Fruit fly (Drosophila melanogaster) whole organism, embryonic: ENCODE measurements around the gene BTBD9.

ENCODE experiments used
- Atf6 ChIP-seq: fragments of 200-800 bp; sonication (Bioruptor generic); IDR thresholded peaks from 2 replicates; pipeline ENCODE4 v1.3.6; 2022; ENCODE audit warnings: missing biosample characterization, missing genetic modification characterization
- CG11085 ChIP-seq: fragments of 200-800 bp; sonication (Bioruptor generic); IDR thresholded peaks from 2 replicates; pipeline ENCODE4 v1.3.6; 2022; ENCODE audit warnings: missing biosample characterization, missing genetic modification characterization
- CG11504 ChIP-seq: fragments of 200-800 bp; sonication (Bioruptor generic); optimal IDR thresholded peaks from 3 replicates; lab custom pipeline; 2019; ENCODE audit warnings: missing biosample characterization, mild to moderate bottlenecking, missing genetic modification characterization, moderate library complexity
- CG14860 ChIP-seq: fragments of 200-800 bp; sonication (Bioruptor generic); IDR thresholded peaks from 3 replicates; pipeline ENCODE4 v1.3.6; 2022; ENCODE audit warnings: missing biosample characterization, missing genetic modification characterization; ENCODE audit not compliant: partially characterized antibody
- CG15696 ChIP-seq: fragments of 200-800 bp; sonication (Bioruptor generic); optimal IDR thresholded peaks from 2 replicates; lab custom pipeline; 2019; ENCODE audit warnings: missing biosample characterization, mild to moderate bottlenecking, missing genetic modification characterization, moderate library complexity
- CG17568 ChIP-seq: fragments of 200-800 bp; sonication (Bioruptor generic); optimal IDR thresholded peaks from 2 replicates; lab custom pipeline; 2018; ENCODE audit warnings: missing biosample characterization, mild to moderate bottlenecking, missing genetic modification characterization, moderate library complexity
- CG17912 ChIP-seq: fragments of 200-800 bp; sonication (Bioruptor generic); optimal IDR thresholded peaks from 2 replicates; lab custom pipeline; 2018; ENCODE audit warnings: missing biosample characterization, mild to moderate bottlenecking, missing genetic modification characterization
- CG18011 ChIP-seq: fragments of 200-800 bp; sonication (Bioruptor generic); optimal IDR thresholded peaks from 2 replicates; lab custom pipeline; 2017; ENCODE audit warnings: missing biosample characterization, missing genetic modification characterization, mild to moderate bottlenecking, moderate library complexity, missing genotype
- CG2199 ChIP-seq: fragments of 200-800 bp; sonication (Bioruptor generic); IDR thresholded peaks from 3 replicates; pipeline ENCODE4 v1.3.6; 2022; ENCODE audit warnings: missing biosample characterization, missing genetic modification characterization
- CG2712 ChIP-seq: fragments of 200-800 bp; optimal IDR thresholded peaks from 3 replicates; lab custom pipeline; 2019; ENCODE audit warnings: missing biosample characterization, mild to moderate bottlenecking, missing genetic modification characterization, moderate library complexity
- CG33213 ChIP-seq: fragments of 200-800 bp; sonication (Bioruptor generic); optimal IDR thresholded peaks from 3 replicates; lab custom pipeline; 2016; ENCODE audit warnings: missing biosample characterization, missing genetic modification characterization
- CG3407 ChIP-seq: fragments of 200-800 bp; sonication (Bioruptor generic); optimal IDR thresholded peaks from 2 replicates; lab custom pipeline; 2018; ENCODE audit warnings: missing biosample characterization, mild to moderate bottlenecking, missing genetic modification characterization
- CG3726 ChIP-seq: fragments of 200-800 bp; sonication (Bioruptor generic); IDR thresholded peaks from 3 replicates; pipeline ENCODE4, ENCODE4 v1.3.6; 2022; ENCODE audit warnings: missing biosample characterization, missing genetic modification characterization
- CG6791 ChIP-seq: fragments of 200-800 bp; sonication (Bioruptor generic); IDR thresholded peaks from 3 replicates; pipeline ENCODE4 v1.3.6; 2022; ENCODE audit warnings: missing biosample characterization, missing genetic modification characterization; ENCODE audit not compliant: partially characterized antibody
- CG7271 ChIP-seq: fragments of 200-800 bp; sonication (Bioruptor generic); optimal IDR thresholded peaks from 2 replicates; lab custom pipeline; 2018; ENCODE audit warnings: missing biosample characterization, mild to moderate bottlenecking, missing genetic modification characterization, moderate library complexity
- CG8290 ChIP-seq, 3 experiments: fragments of 200-800 bp; sonication (Bioruptor generic); optimal IDR thresholded peaks; 2 replicates each; lab custom pipeline; 2016 to 2019; ENCODE audit warnings: missing biosample characterization in 3 of 3, missing genetic modification characterization in 3 of 3, mild to moderate bottlenecking in 2 of 3, moderate library complexity in 1 of 3
- CG9437 ChIP-seq: fragments of 200-800 bp; sonication (Bioruptor generic); optimal IDR thresholded peaks from 2 replicates; lab custom pipeline; 2018; ENCODE audit warnings: missing biosample characterization, mild to moderate bottlenecking, missing genetic modification characterization
- CG9817 ChIP-seq: fragments of 200-800 bp; sonication (Bioruptor generic); optimal IDR thresholded peaks from 2 replicates; lab custom pipeline; 2018; ENCODE audit warnings: missing biosample characterization, mild to moderate bottlenecking, missing genetic modification characterization, moderate library complexity
- CTCF ChIP-seq: fragments of 200-800 bp; sonication (Bioruptor generic); optimal IDR thresholded peaks from 2 replicates; lab custom pipeline; 2017; ENCODE audit warnings: missing biosample characterization, mild to moderate bottlenecking, missing genetic modification characterization, moderate library complexity
- D19B ChIP-seq: fragments of 200-800 bp; sonication (Bioruptor generic); optimal IDR thresholded peaks from 2 replicates; lab custom pipeline; 2017; ENCODE audit warnings: missing biosample characterization, mild to moderate bottlenecking, missing genetic modification characterization
- Dip2 ChIP-seq: fragments of 200-800 bp; sonication (Bioruptor generic); IDR thresholded peaks from 2 replicates; pipeline ENCODE4 v1.3.6; 2022; ENCODE audit warnings: missing biosample characterization, missing genetic modification characterization
- H15 ChIP-seq: fragments of 200-800 bp; sonication (Bioruptor generic); IDR thresholded peaks from 3 replicates; pipeline ENCODE4 v1.3.6; 2022; ENCODE audit warnings: missing biosample characterization, missing genetic modification characterization
- HLH54F ChIP-seq: fragments of 200-800 bp; sonication (Bioruptor generic); optimal IDR thresholded peaks from 3 replicates; lab custom pipeline; 2016; ENCODE audit warnings: missing biosample characterization, missing genetic modification characterization
- Hand ChIP-seq: fragments of 200-800 bp; sonication (Bioruptor generic); optimal IDR thresholded peaks from 2 replicates; lab custom pipeline; 2017; ENCODE audit warnings: mild to moderate bottlenecking, missing biosample characterization, missing genetic modification reagents, missing genetic modification characterization
- NK7.1 ChIP-seq: fragments of 200-800 bp; sonication (Bioruptor generic); optimal IDR thresholded peaks from 3 replicates; lab custom pipeline; 2016; ENCODE audit warnings: missing biosample characterization, missing genetic modification characterization
- Neu2 ChIP-seq: fragments of 200-800 bp; sonication (Bioruptor generic); optimal IDR thresholded peaks from 3 replicates; lab custom pipeline; 2016; ENCODE audit warnings: missing biosample characterization, missing genetic modification characterization, borderline replicate concordance
- Rfx ChIP-seq: fragments of 200-800 bp; sonication (Bioruptor generic); IDR thresholded peaks from 2 replicates; pipeline ENCODE4 v1.3.6; 2022; ENCODE audit warnings: missing biosample characterization, missing genetic modification characterization
- Rx ChIP-seq: fragments of 200-800 bp; sonication (Bioruptor generic); IDR thresholded peaks from 2 replicates; pipeline ENCODE4 v1.3.6; 2022; ENCODE audit warnings: missing biosample characterization, missing genetic modification characterization
- Scr ChIP-seq: fragments of 200-800 bp; sonication (Bioruptor generic); IDR thresholded peaks from 2 replicates; pipeline ENCODE4 v1.3.6; 2022; ENCODE audit warnings: missing biosample characterization, missing genetic modification characterization; ENCODE audit not compliant: partially characterized antibody
- Sox100B ChIP-seq: fragments of 200-800 bp; sonication (Bioruptor generic); optimal IDR thresholded peaks from 3 replicates; lab custom pipeline; 2018; ENCODE audit warnings: missing biosample characterization, mild to moderate bottlenecking, missing genetic modification characterization
- ara ChIP-seq: fragments of 200-800 bp; sonication (Bioruptor generic); IDR thresholded peaks from 2 replicates; pipeline ENCODE4 v1.3.6; 2022; ENCODE audit warnings: missing biosample characterization, missing genetic modification characterization
- ase ChIP-seq: fragments of 200-800 bp; sonication (Bioruptor generic); IDR thresholded peaks from 3 replicates; pipeline ENCODE4 v1.3.6; 2022; ENCODE audit warnings: missing biosample characterization, missing genetic modification characterization
- cato ChIP-seq: fragments of 200-800 bp; sonication (Bioruptor generic); optimal IDR thresholded peaks from 2 replicates; lab custom pipeline; 2016; ENCODE audit warnings: missing biosample characterization, missing genetic modification characterization, borderline replicate concordance
- dpn ChIP-seq, 2 experiments: fragments of 200-800 bp; sonication (Bioruptor generic); optimal IDR thresholded peaks; 3 replicates each; lab custom pipeline; 2016; ENCODE audit warnings: missing biosample characterization in 2 of 2, missing genetic modification characterization in 2 of 2
- eve ChIP-seq, 2 experiments: fragments of >200 bp; optimal IDR thresholded peaks; 2 replicates each; lab custom pipeline; 2017; ENCODE audit warnings: missing biosample characterization in 2 of 2, missing genetic modification characterization in 2 of 2
- insv ChIP-seq, 2 experiments: fragments of 200-800 bp; sonication (Bioruptor generic); optimal IDR thresholded peaks; 3 replicates each; lab custom pipeline; 2016 to 2018; ENCODE audit warnings: missing biosample characterization in 2 of 2, missing genetic modification characterization in 2 of 2
- ken ChIP-seq: fragments of 200-800 bp; sonication (Bioruptor generic); IDR thresholded peaks from 3 replicates; pipeline ENCODE4 v1.3.6; 2022; ENCODE audit warnings: missing biosample characterization, missing genetic modification characterization
- org-1 ChIP-seq: fragments of 200-800 bp; sonication (Bioruptor generic); optimal IDR thresholded peaks from 2 replicates; lab custom pipeline; 2017; ENCODE audit warnings: missing biosample characterization, missing genetic modification characterization
- otp ChIP-seq: fragments of 200-800 bp; sonication (Bioruptor generic); IDR thresholded peaks from 3 replicates; pipeline ENCODE4, ENCODE4 v1.3.6; 2022; ENCODE audit warnings: missing biosample characterization, missing genetic modification characterization
- pita ChIP-seq: fragments of 200-800 bp; sonication (Bioruptor generic); optimal IDR thresholded peaks from 2 replicates; lab custom pipeline; 2017; ENCODE audit warnings: missing biosample characterization, mild to moderate bottlenecking, missing genetic modification characterization
- prd ChIP-seq, 3 experiments: fragments of >200 bp in 2 of 3; fragments of 200-800 bp in 1 of 3; sonication (Bioruptor generic) in 1 of 3; optimal IDR thresholded peaks in 2 of 3; IDR thresholded peaks in 1 of 3; 2 replicates in 2 of 3; 3 replicates in 1 of 3; pipeline versions ENCODE4 v1.3.6 to Lab custom; 2017 to 2022; ENCODE audit warnings: missing biosample characterization in 1 of 3, missing genetic modification characterization in 1 of 3
- scrt ChIP-seq: fragments of 200-800 bp; sonication (Bioruptor generic); optimal IDR thresholded peaks from 2 replicates; lab custom pipeline; 2018; ENCODE audit warnings: missing biosample characterization, mild to moderate bottlenecking, missing genetic modification characterization, moderate library complexity
- sens ChIP-seq: fragments of 200-800 bp; sonication (Bioruptor generic); peaks from one replicate; lab custom pipeline; 2016; ENCODE audit warnings: missing biosample characterization, missing genetic modification characterization
- sim ChIP-seq: fragments of 200-800 bp; sonication (Bioruptor generic); IDR thresholded peaks from 2 replicates; pipeline ENCODE4 v1.3.6; 2022; ENCODE audit warnings: missing biosample characterization, missing genetic modification characterization
- sob ChIP-seq: fragments of 200-800 bp; sonication (Bioruptor generic); IDR thresholded peaks from 2 replicates; pipeline ENCODE4 v1.3.6; 2022; ENCODE audit warnings: missing biosample characterization, missing genetic modification characterization
- stc ChIP-seq: fragments of 200-800 bp; sonication (Bioruptor generic); IDR thresholded peaks from 2 replicates; pipeline ENCODE4 v1.3.6; 2022; ENCODE audit warnings: missing biosample characterization, missing genetic modification characterization
- stwl ChIP-seq: fragments of 200-800 bp; sonication (Bioruptor generic); optimal IDR thresholded peaks from 3 replicates; lab custom pipeline; 2018; ENCODE audit warnings: missing biosample characterization, mild to moderate bottlenecking, missing genetic modification characterization, moderate library complexity
- trem ChIP-seq: fragments of 200-800 bp; optimal IDR thresholded peaks from 3 replicates; lab custom pipeline; 2019; ENCODE audit warnings: missing biosample characterization, mild to moderate bottlenecking, missing genetic modification characterization, moderate library complexity
- twi ChIP-seq: fragments of 200-800 bp; optimal IDR thresholded peaks from 2 replicates; lab custom pipeline; 2019; ENCODE audit warnings: missing biosample characterization, mild to moderate bottlenecking, missing genetic modification characterization, moderate library complexity
- usp ChIP-seq: fragments of >200 bp; optimal IDR thresholded peaks from 2 replicates; lab custom pipeline; 2017; ENCODE audit warnings: missing biosample characterization, missing genetic modification characterization
- vfl ChIP-seq: fragments of 200-800 bp; sonication (Bioruptor generic); optimal IDR thresholded peaks from 2 replicates; lab custom pipeline; 2016; ENCODE audit warnings: missing biosample characterization, missing genetic modification characterization

The BTBD9 gene

dm6 chrX:10728024-10728423 is 40.3 kb upstream of the BTBD9 start (continued):
- no peak for TF ChIP-seq usp
- TF ChIP-seq CG33213 (GFP tag; lab: Kevin White, UChicago) = no peak
- TF ChIP-seq CG9437 (GFP tag; lab: Kevin White, UChicago) = no peak
- no peak for TF ChIP-seq scrt (GFP tag; lab: Kevin White, UChicago)
- TF ChIP-seq sens (GFP tag; lab: Kevin White, UChicago) = peak; percentile 80
- no peak for TF ChIP-seq Scr (GFP tag; lab: Robert Waterston, UW)
- TF ChIP-seq org-1 = no peak
- TF ChIP-seq CG17912 (GFP tag; lab: Kevin White, UChicago) = no peak
- TF ChIP-seq Sox100B (GFP tag; lab: Kevin White, UChicago) = peak; percentile 11
- TF ChIP-seq Neu2 (GFP tag; lab: Kevin White, UChicago) = no peak
- TF ChIP-seq eve (GFP tag; optimal IDR thresholded peaks at IDR 0.05; lab: Kevin White, UChicago) = peak in 1 of 2 experiments; percentile 12
- no peak for TF ChIP-seq otp (GFP tag; lab: Robert Waterston, UW)
- TF ChIP-seq cato (GFP tag; lab: Kevin White, UChicago) = no peak
- TF ChIP-seq CG2712 (tag; lab: Kevin White, UChicago) = no peak
- TF ChIP-seq CG3407 (GFP tag; lab: Kevin White, UChicago) = peak; percentile 10
- TF ChIP-seq CG3726 = no peak
- no peak for TF ChIP-seq HLH54F
- TF ChIP-seq NK7.1 (GFP tag; lab: Kevin White, UChicago) = no peak
- no peak for TF ChIP-seq Rx (GFP tag; lab: Robert Waterston, UW)
- TF ChIP-seq stc (GFP tag; lab: Robert Waterston, UW) = no peak
- no peak for TF ChIP-seq D19B (GFP tag; lab: Kevin White, UChicago)
- TF ChIP-seq ara (GFP tag; lab: Robert Waterston, UW) = no peak
- no peak for TF ChIP-seq sim
- TF ChIP-seq CG7271 (tag; lab: Kevin White, UChicago) = no peak
- TF ChIP-seq sob (GFP tag; lab: Robert Waterston, UW) = no peak
- TF ChIP-seq ase = no peak

- TF ChIP-seq ken (GFP tag; lab: Robert Waterston, UW) (0 out of 3 replicates have a peak, but pooled peaks have one; percentile 19), Hand (no peak), insv (GFP tag; optimal IDR thresholded peaks at IDR 0.05; lab: Kevin White, UChicago) (peak in 1 of 2 experiments; percentile 31), CG11085 (GFP tag; lab: Robert Waterston, UW) (no peak), CG8290 (GFP tag; optimal IDR thresholded peaks at IDR 0.05; lab: Kevin White, UChicago) (peak; percentile 9), CG8290 (tag; optimal IDR thresholded peaks at IDR 0.05; lab: Kevin White, UChicago) (no peak), vfl (GFP tag; lab: Kevin White, UChicago) (no peak), stwl (tag; lab: Kevin White, UChicago) (peak; percentile 60), CG15696 (tag; lab: Kevin White, UChicago) (no peak), Rfx (no peak), CG18011 (GFP tag; lab: Kevin White, UChicago) (no peak), CG14860 (GFP tag; lab: Robert Waterston, UW) (0 out of 3 replicates have a peak, but pooled peaks have one; percentile 19), prd (optimal IDR thresholded peaks at IDR 0.05; lab: Kevin White, UChicago) (no peak), prd (GFP tag; IDR thresholded peaks at IDR 0.05; lab: Robert Waterston, UW) (no peak), twi (peak; percentile 71), CG6791 (GFP tag; lab: Robert Waterston, UW) (0 out of 3 replicates have a peak, but pooled peaks have one; percentile 12), Dip2 (GFP tag; lab: Robert Waterston, UW) (peak; percentile 75), Atf6 (GFP tag; lab: Robert Waterston, UW) (no peak), trem (tag; lab: Kevin White, UChicago) (peak; percentile 25), CG17568 (GFP tag; lab: Kevin White, UChicago) (no peak), CTCF (peak; percentile 89), CG11504 (tag; lab: Kevin White, UChicago) (peak; percentile 0), H15 (GFP tag; lab: Robert Waterston, UW) (no peak), CG9817 (tag; lab: Kevin White, UChicago) (no peak), ase (no peak), CG2199 (GFP tag; lab: Robert Waterston, UW) (peak; percentile 52; the same call in 1 of the 3 replicates), dpn (GFP tag; optimal IDR thresholded peaks at IDR 0.05; lab: Kevin White, UChicago) (no peak), pita (GFP tag; lab: Kevin White, UChicago) (peak; percentile 32)
Observed at dm6 chrX:10728541-10728968, 39.8 kb upstream of the BTBD9 start.
